Worm (Caenorhabditis elegans) whole organism, L1 larva: Measurements from ENCODE around the gene R107.9.
"Not testable (repeated sequence)": the region's sequence is repeated elsewhere in the genome, so short reads cannot be mapped to it uniquely, and the experiment has no call there.

Experiments used
- C16A3.4 ChIP-seq: fragments of 150-350 bp; optimal IDR thresholded peaks from 2 replicates; lab custom pipeline; 2014; ENCODE audit warnings: missing biosample characterization, missing genetic modification characterization
- F16B12.6 ChIP-seq: fragments of 150-350 bp; optimal IDR thresholded peaks from 2 replicates; lab custom pipeline; 2014; ENCODE audit warnings: missing biosample characterization, missing genetic modification characterization
- Y116A8C.19 ChIP-seq: sonication (generic microtip); optimal IDR thresholded peaks from 2 replicates; lab custom pipeline; 2016; ENCODE audit warnings: missing compliant biosample characterization, missing genetic modification characterization, borderline replicate concordance
- alr-1 ChIP-seq: fragments of 200-800 bp; sonication (Bioruptor generic); optimal IDR thresholded peaks from 2 replicates; lab custom pipeline; 2018; ENCODE audit warnings: borderline replicate concordance, mild to moderate bottlenecking, missing genetic modification characterization, missing compliant biosample characterization
- aly-2 ChIP-seq: fragments of 150-350 bp; optimal IDR thresholded peaks from 2 replicates; lab custom pipeline; 2014; ENCODE audit warnings: missing biosample characterization, missing genetic modification characterization
- ama-1 ChIP-seq: fragments of 150-350 bp; optimal IDR thresholded peaks from 2 replicates; lab custom pipeline; 2014
- blmp-1 ChIP-seq: fragments of 150-350 bp; optimal IDR thresholded peaks from 2 replicates; lab custom pipeline; 2014; ENCODE audit warnings: missing biosample characterization, missing genetic modification characterization
- ceh-8 ChIP-seq: fragments of 200-800 bp; sonication (Bioruptor generic); optimal IDR thresholded peaks from 2 replicates; lab custom pipeline; 2018; ENCODE audit warnings: mild to moderate bottlenecking, missing genetic modification characterization, moderate library complexity, missing compliant biosample characterization
- ceh-82 ChIP-seq, 3 experiments: fragments of 150-350 bp in 1 of 3; sonication (generic microtip) in 2 of 3; optimal IDR thresholded peaks; 2 replicates each; lab custom pipeline; 2014 to 2017; ENCODE audit warnings: missing biosample characterization in 3 of 3, missing genetic modification characterization in 3 of 3
- ceh-88 ChIP-seq: fragments of 200-800 bp; sonication (Bioruptor generic); IDR thresholded peaks from 2 replicates; pipeline ENCODE4 v1.3.6; 2022; ENCODE audit warnings: missing genetic modification characterization, missing compliant biosample characterization
- ceh-90 ChIP-seq: sonication (generic microtip); optimal IDR thresholded peaks from 2 replicates; lab custom pipeline; 2016; ENCODE audit warnings: missing genetic modification characterization, missing compliant biosample characterization
- ces-1 ChIP-seq: fragments of 150-350 bp; optimal IDR thresholded peaks from 2 replicates; lab custom pipeline; 2014; ENCODE audit warnings: missing biosample characterization, missing genetic modification reagents, missing genetic modification characterization
- egl-13 ChIP-seq: sonication (generic microtip); optimal IDR thresholded peaks from 2 replicates; lab custom pipeline; 2016; ENCODE audit warnings: missing genotype, missing genetic modification reagents, missing genetic modification characterization, missing compliant biosample characterization
- elt-2 ChIP-seq: sonication (generic microtip); optimal IDR thresholded peaks from 2 replicates; lab custom pipeline; 2016; ENCODE audit warnings: missing genetic modification characterization, mild to moderate bottlenecking, inconsistent platforms, missing compliant biosample characterization, missing genetic modification reagents
- elt-3 ChIP-seq, 6 experiments: fragments of 150-350 bp in 1 of 6; sonication (generic microtip); optimal IDR thresholded peaks; 2 replicates each; lab custom pipeline; 2017 to 2018; ENCODE audit warnings: missing biosample characterization in 6 of 6, missing genetic modification characterization in 6 of 6, inconsistent platforms in 1 of 6
- fkh-10 ChIP-seq: sonication (generic microtip); optimal IDR thresholded peaks from 2 replicates; lab custom pipeline; 2017; ENCODE audit warnings: missing biosample characterization, missing genetic modification reagents, missing genetic modification characterization
- fkh-4 ChIP-seq: sonication (generic microtip); optimal IDR thresholded peaks from 2 replicates; lab custom pipeline; 2016; ENCODE audit warnings: missing compliant biosample characterization, missing genetic modification characterization, borderline replicate concordance
- fos-1 ChIP-seq: fragments of 150-350 bp; optimal IDR thresholded peaks from 2 replicates; lab custom pipeline; 2014; ENCODE audit warnings: missing biosample characterization, missing genetic modification characterization
- grh-1 ChIP-seq: fragments of 200-800 bp; sonication (Bioruptor generic); IDR thresholded peaks from 2 replicates; pipeline ENCODE4 v1.3.6; 2022; ENCODE audit warnings: missing genetic modification reagents, missing genetic modification characterization, missing compliant biosample characterization
- hlh-17 ChIP-seq: fragments of 200-800 bp; sonication (Bioruptor generic); optimal IDR thresholded peaks from 2 replicates; lab custom pipeline; 2018; ENCODE audit warnings: missing genetic modification characterization, mild to moderate bottlenecking, missing compliant biosample characterization, moderate library complexity, borderline replicate concordance
- hlh-4 ChIP-seq: sonication (generic microtip); optimal IDR thresholded peaks from 2 replicates; lab custom pipeline; 2016; ENCODE audit warnings: mild to moderate bottlenecking, missing genetic modification characterization, missing compliant biosample characterization
- irx-1 ChIP-seq: sonication (generic microtip); optimal IDR thresholded peaks from 2 replicates; lab custom pipeline; 2016; ENCODE audit warnings: missing genetic modification characterization, missing compliant biosample characterization
- jun-1 ChIP-seq: fragments of 150-350 bp; optimal IDR thresholded peaks from 2 replicates; lab custom pipeline; 2014; ENCODE audit warnings: missing biosample characterization, missing genetic modification reagents, missing genetic modification characterization
- lin-13 ChIP-seq: fragments of 150-350 bp; optimal IDR thresholded peaks from 2 replicates; lab custom pipeline; 2014; ENCODE audit warnings: missing biosample characterization, missing genetic modification reagents, missing genetic modification characterization
- lin-14 ChIP-seq: fragments of 200-800 bp; sonication (Bioruptor generic); optimal IDR thresholded peaks from 2 replicates; lab custom pipeline; 2018; ENCODE audit warnings: mild to moderate bottlenecking, missing genetic modification characterization, moderate library complexity, missing compliant biosample characterization
- lsy-2 ChIP-seq, 2 experiments: fragments of 150-350 bp; optimal IDR thresholded peaks; 2 replicates each; lab custom pipeline; 2014; ENCODE audit warnings: missing biosample characterization in 2 of 2, missing genetic modification characterization in 2 of 2
- mab-9 ChIP-seq: fragments of 200-800 bp; sonication (Bioruptor generic); IDR thresholded peaks from 2 replicates; pipeline ENCODE4 v1.3.6; 2022; ENCODE audit warnings: missing genetic modification reagents, missing genetic modification characterization, missing compliant biosample characterization
- mep-1 ChIP-seq: fragments of 150-350 bp; optimal IDR thresholded peaks from 2 replicates; lab custom pipeline; 2014; ENCODE audit warnings: missing biosample characterization, missing genetic modification characterization
- nhr-71 ChIP-seq: sonication (generic microtip); optimal IDR thresholded peaks from 2 replicates; lab custom pipeline; 2016; ENCODE audit warnings: mild to moderate bottlenecking, missing genetic modification characterization, moderate library complexity, missing compliant biosample characterization
- nhr-76 ChIP-seq: sonication (generic microtip); optimal IDR thresholded peaks from 2 replicates; lab custom pipeline; 2017; ENCODE audit warnings: missing biosample characterization, missing genetic modification characterization
- nhr-77 ChIP-seq: fragments of 150-350 bp; optimal IDR thresholded peaks from 2 replicates; lab custom pipeline; 2014; ENCODE audit warnings: missing biosample characterization, missing genetic modification characterization
- nhr-84 ChIP-seq: sonication (generic microtip); optimal IDR thresholded peaks from 2 replicates; lab custom pipeline; 2017; ENCODE audit warnings: missing biosample characterization, missing genetic modification characterization
- pax-3 ChIP-seq: fragments of 200-800 bp; sonication (Bioruptor generic); optimal IDR thresholded peaks from 2 replicates; lab custom pipeline; 2018; ENCODE audit warnings: mild to moderate bottlenecking, missing genetic modification characterization, moderate library complexity, missing compliant biosample characterization
- rnt-1 ChIP-seq: sonication (generic microtip); optimal IDR thresholded peaks from 2 replicates; lab custom pipeline; 2016; ENCODE audit warnings: mild to moderate bottlenecking, missing genetic modification characterization, moderate library complexity, missing compliant biosample characterization
- snpc-4 ChIP-seq: fragments of 150-350 bp; optimal IDR thresholded peaks from 2 replicates; lab custom pipeline; 2014; ENCODE audit warnings: missing biosample characterization, missing genetic modification characterization
- sox-4 ChIP-seq: sonication (generic microtip); optimal IDR thresholded peaks from 2 replicates; lab custom pipeline; 2016; ENCODE audit warnings: missing genetic modification characterization, missing compliant biosample characterization
- sptf-1 ChIP-seq: fragments of 150-350 bp; optimal IDR thresholded peaks from 2 replicates; lab custom pipeline; 2014; ENCODE audit warnings: missing biosample characterization, missing genetic modification characterization
- swsn-7 ChIP-seq: sonication (generic microtip); optimal IDR thresholded peaks from 2 replicates; lab custom pipeline; 2016; ENCODE audit warnings: missing genetic modification characterization, missing compliant biosample characterization
- tbx-2 ChIP-seq: sonication (generic microtip); optimal IDR thresholded peaks from 2 replicates; lab custom pipeline; 2016; ENCODE audit warnings: missing genetic modification characterization, missing compliant biosample characterization
- unc-86 ChIP-seq: sonication (generic microtip); optimal IDR thresholded peaks from 2 replicates; lab custom pipeline; 2016; ENCODE audit warnings: missing genetic modification characterization, missing compliant biosample characterization
- unc-98 ChIP-seq: fragments of 200-800 bp; sonication (Bioruptor generic); IDR thresholded peaks from 2 replicates; pipeline ENCODE4 v1.3.6; 2022; ENCODE audit warnings: missing genetic modification characterization, missing compliant biosample characterization
- vab-15 ChIP-seq: sonication (generic microtip); optimal IDR thresholded peaks from 2 replicates; lab custom pipeline; 2017; ENCODE audit warnings: missing genotype, mild to moderate bottlenecking, missing genetic modification characterization, missing compliant biosample characterization
- zag-1 ChIP-seq: fragments of 150-350 bp; optimal IDR thresholded peaks from 2 replicates; lab custom pipeline; 2014; ENCODE audit warnings: missing biosample characterization, missing genetic modification characterization
- ztf-11 ChIP-seq, 2 experiments: sonication (generic microtip); optimal IDR thresholded peaks; 2 replicates each; lab custom pipeline; 2016 to 2017; ENCODE audit warnings: missing genetic modification characterization in 2 of 2, missing biosample characterization in 1 of 2, missing compliant biosample characterization in 1 of 2

Gene R107.9

DNA sequence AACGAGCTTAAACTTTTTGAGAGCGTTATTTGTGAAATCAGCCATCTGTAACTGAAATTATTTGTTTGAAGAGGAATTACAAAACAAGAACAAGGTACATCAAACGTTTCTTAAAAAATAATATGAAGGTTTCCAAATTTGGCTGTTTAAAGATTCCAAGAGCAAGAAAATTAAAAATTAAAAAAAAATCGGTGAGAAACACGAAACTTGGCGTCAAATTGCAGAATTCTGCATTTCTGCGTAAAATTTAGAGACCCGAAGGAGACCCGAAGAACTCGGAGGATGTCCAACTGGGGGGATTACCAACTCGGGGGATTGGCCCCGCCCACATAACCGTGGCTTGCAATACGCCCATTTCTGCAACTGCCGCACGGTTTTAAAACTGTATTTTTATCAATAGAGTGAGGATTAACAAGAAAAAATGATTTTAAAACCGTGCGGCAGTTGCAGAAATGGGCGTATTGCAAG is 31.8 kb upstream of the R107.9 start, which contains the start of gene rab-6.1:
TSS of gene rab-6.1 (minus strand) at position 51 of the 468 bp plus-strand sequence.
- TF ChIP-seq vab-15 (tag; lab: Kevin White, UChicago); lin-14 (GFP tag; lab: Kevin White, UChicago); mep-1: not testable (repeated sequence)

ce11 chrIII:9007183-9007582 is 30.6 kb upstream of the R107.9 start:
- peak in 1 of 2 experiments; percentile 21 for TF ChIP-seq lsy-2 (tag; optimal IDR thresholded peaks at IDR 0.05; lab: Kevin White, UChicago)
- TF ChIP-seq elt-2 (tag; lab: Kevin White, UChicago): peak; percentile 59
- TF ChIP-seq lin-14 (GFP tag; lab: Kevin White, UChicago): peak; percentile 70
- TF ChIP-seq rnt-1: peak; percentile 30
- no peak for TF ChIP-seq mab-9 (GFP tag; lab: Robert Waterston, UW)
- no peak for TF ChIP-seq unc-98 (GFP tag; lab: Robert Waterston, UW)
- TF ChIP-seq C16A3.4: peak; percentile 3

DNA sequence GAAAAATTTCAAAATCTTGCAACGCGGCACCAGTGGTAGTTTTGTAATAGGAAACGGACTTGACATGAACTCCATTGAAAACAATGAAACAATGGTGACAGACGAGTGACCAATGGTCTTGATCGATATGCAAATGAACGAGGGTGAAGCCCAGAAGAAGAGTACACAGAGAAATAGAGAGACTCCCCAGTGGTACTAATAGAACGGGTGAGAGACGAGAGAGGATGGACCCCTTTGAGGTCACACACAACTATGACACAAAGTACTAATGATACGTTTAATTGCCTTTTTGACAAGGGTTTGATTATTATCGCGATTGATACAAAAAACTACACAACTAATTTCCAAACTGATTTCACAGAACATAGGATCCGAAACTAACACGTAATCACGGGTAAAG is 27.7 kb upstream of the R107.9 start, which contains the start of gene F59B2.8:
TSS of gene F59B2.8 (minus strand) at position 151 of the 400 bp plus-strand sequence.
- no peak for TF ChIP-seq hlh-17 (GFP tag; lab: Kevin White, UChicago)
- TF ChIP-seq grh-1 (GFP tag; lab: Robert Waterston, UW): no peak
- TF ChIP-seq nhr-71 (tag; lab: Kevin White, UChicago): no peak
- TF ChIP-seq elt-2 (tag; lab: Kevin White, UChicago): no peak
- TF ChIP-seq ceh-82 (tag; optimal IDR thresholded peaks at IDR 0.05; lab: Kevin White, UChicago): no peak
- TF ChIP-seq elt-3 (tag; optimal IDR thresholded peaks at IDR 0.05; lab: Kevin White, UChicago): no peak
- TF ChIP-seq nhr-84 (tag; lab: Kevin White, UChicago): no peak
- TF ChIP-seq nhr-77 (tag; lab: Kevin White, UChicago): no peak
- no peak for TF ChIP-seq sptf-1 (tag; lab: Kevin White, UChicago)
- no peak for TF ChIP-seq unc-98 (GFP tag; lab: Robert Waterston, UW)
- no peak for TF ChIP-seq tbx-2
- no peak for TF ChIP-seq snpc-4 (tag; lab: Kevin White, UChicago)
- TF ChIP-seq sox-4: no peak
- no peak for TF ChIP-seq ama-1 (lab: Kevin White, UChicago)
- TF ChIP-seq ceh-90 (tag; lab: Kevin White, UChicago): no peak
- no peak for TF ChIP-seq fkh-10 (GFP tag; lab: Kevin White, UChicago)
- TF ChIP-seq lin-13 (GFP tag; lab: Kevin White, UChicago): no peak
- no peak for TF ChIP-seq hlh-4 (tag; lab: Kevin White, UChicago)
- no peak for TF ChIP-seq Y116A8C.19

ce11 chrIII:9012309-9012708 is 25.4 kb upstream of the R107.9 start, which contains the start of gene F59B2.9:
F59B2.9 (minus strand) TSS chrIII:9012409.
- TF ChIP-seq egl-13 (tag; lab: Kevin White, UChicago) (no peak), irx-1 (tag; lab: Kevin White, UChicago) (no peak), ceh-8 (GFP tag; lab: Kevin White, UChicago) (no peak), unc-86 (tag; lab: Kevin White, UChicago) (no peak), fkh-4 (tag; lab: Kevin White, UChicago) (no peak), fos-1 (tag; lab: Kevin White, UChicago) (no peak)

ce11 chrIII:9017181-9017651 is 20.5 kb upstream of the R107.9 start, which contains the start of gene F59B2.12:
F59B2.12 (plus strand) TSS chrIII:9017601.
- TF ChIP-seq alr-1 (tag; lab: Kevin White, UChicago) (no peak), ztf-11 (tag; optimal IDR thresholded peaks at IDR 0.05; lab: Kevin White, UChicago) (no peak), nhr-76 (no peak), swsn-7 (tag; lab: Kevin White, UChicago) (no peak), pax-3 (tag; lab: Kevin White, UChicago) (no peak), fos-1 (tag; lab: Kevin White, UChicago) (no peak), zag-1 (tag; lab: Kevin White, UChicago) (no peak), elt-2 (tag; lab: Kevin White, UChicago) (no peak), F16B12.6 (no peak), rnt-1 (no peak), ces-1 (no peak), aly-2 (no peak), unc-98 (GFP tag; lab: Robert Waterston, UW) (no peak), blmp-1 (no peak), lsy-2 (tag; optimal IDR thresholded peaks at IDR 0.05; lab: Kevin White, UChicago) (no peak), nhr-71 (tag; lab: Kevin White, UChicago) (no peak), egl-13 (tag; lab: Kevin White, UChicago) (no peak), nhr-84 (tag; lab: Kevin White, UChicago) (no peak), jun-1 (no peak), ceh-88 (GFP tag; lab: Robert Waterston, UW) (no peak)
